Worm (Caenorhabditis elegans) whole organism, midembryonic: ENCODE data around the gene mom-1.

Source experiments
- T22C8.4 ChIP-seq: fragments of 200-800 bp; sonication (Bioruptor generic); IDR thresholded peaks from 2 replicates; pipeline ENCODE4 v1.3.6; 2022; ENCODE audit warnings: missing genetic modification characterization, missing compliant biosample characterization
- cog-1 ChIP-seq: sonication (generic microtip); optimal IDR thresholded peaks from 2 replicates; lab custom pipeline; 2016; ENCODE audit warnings: missing genetic modification characterization, missing compliant biosample characterization
- flt-1 ChIP-seq: fragments of 200-800 bp; sonication (Bioruptor generic); IDR thresholded peaks from 2 replicates; pipeline ENCODE4 v1.3.6; 2022; ENCODE audit warnings: missing genetic modification characterization, missing compliant biosample characterization
- klf-2 ChIP-seq: fragments of 200-800 bp; sonication (Bioruptor generic); conservative IDR thresholded peaks from 2 replicates; pipeline ENCODE4 v1.3.6; 2022; ENCODE audit warnings: missing genetic modification reagents, missing genetic modification characterization, missing compliant biosample characterization
- med-1 ChIP-seq: sonication (generic microtip); optimal IDR thresholded peaks from 2 replicates; lab custom pipeline; 2017; ENCODE audit warnings: missing genetic modification characterization, mild to moderate bottlenecking, missing compliant biosample characterization, antibody characterized with exemption, missing genetic modification reagents; ENCODE audit not compliant: insufficient read depth
- ref-1 ChIP-seq: fragments of 200-800 bp; sonication (Bioruptor generic); conservative IDR thresholded peaks from 2 replicates; pipeline ENCODE4 v1.3.6; 2022; ENCODE audit warnings: missing genetic modification reagents, missing genetic modification characterization, missing compliant biosample characterization
- tab-1 ChIP-seq: fragments of 200-800 bp; sonication (Bioruptor generic); IDR thresholded peaks from 2 replicates; pipeline ENCODE4 v1.3.6; 2022; ENCODE audit warnings: missing genetic modification characterization, missing compliant biosample characterization
- ztf-23 ChIP-seq: fragments of 200-800 bp; sonication (Bioruptor generic); IDR thresholded peaks from 2 replicates; pipeline ENCODE4 v1.3.6; 2022; ENCODE audit warnings: missing genetic modification reagents, missing genetic modification characterization, missing compliant biosample characterization
- ztf-29 ChIP-seq: fragments of 200-800 bp; sonication (Bioruptor generic); IDR thresholded peaks from 2 replicates; pipeline ENCODE4 v1.3.6; 2022; ENCODE audit warnings: missing genetic modification reagents, missing genetic modification characterization, missing compliant biosample characterization

mom-1 gene

ce11 chrX:6253160-6253559 lies 39.8 kb upstream of the mom-1 start:
- TF ChIP-seq T22C8.4 (GFP tag; lab: Robert Waterston, UW) (no peak), ztf-29 (GFP tag; lab: Robert Waterston, UW) (no peak), ztf-23 (GFP tag; lab: Robert Waterston, UW) (no peak), flt-1 (GFP tag; lab: Robert Waterston, UW) (no peak; the same call in 1 of the 2 replicates), cog-1 (no peak), ref-1 (GFP tag; lab: Robert Waterston, UW) (no peak), klf-2 (GFP tag; lab: Robert Waterston, UW) (no peak), med-1 (no peak), tab-1 (no peak)

- TF ChIP-seq klf-2 (GFP tag; lab: Robert Waterston, UW) (no peak), med-1 (no peak), tab-1 (no peak), cog-1 (no peak), ref-1 (GFP tag; lab: Robert Waterston, UW) (no peak), flt-1 (GFP tag; lab: Robert Waterston, UW) (no peak), T22C8.4 (GFP tag; lab: Robert Waterston, UW) (no peak), ztf-29 (GFP tag; lab: Robert Waterston, UW) (no peak), ztf-23 (GFP tag; lab: Robert Waterston, UW) (no peak)
These were observed 39.4 kb upstream of the mom-1 start for ce11 chrX:6253566-6253898.

DNA sequence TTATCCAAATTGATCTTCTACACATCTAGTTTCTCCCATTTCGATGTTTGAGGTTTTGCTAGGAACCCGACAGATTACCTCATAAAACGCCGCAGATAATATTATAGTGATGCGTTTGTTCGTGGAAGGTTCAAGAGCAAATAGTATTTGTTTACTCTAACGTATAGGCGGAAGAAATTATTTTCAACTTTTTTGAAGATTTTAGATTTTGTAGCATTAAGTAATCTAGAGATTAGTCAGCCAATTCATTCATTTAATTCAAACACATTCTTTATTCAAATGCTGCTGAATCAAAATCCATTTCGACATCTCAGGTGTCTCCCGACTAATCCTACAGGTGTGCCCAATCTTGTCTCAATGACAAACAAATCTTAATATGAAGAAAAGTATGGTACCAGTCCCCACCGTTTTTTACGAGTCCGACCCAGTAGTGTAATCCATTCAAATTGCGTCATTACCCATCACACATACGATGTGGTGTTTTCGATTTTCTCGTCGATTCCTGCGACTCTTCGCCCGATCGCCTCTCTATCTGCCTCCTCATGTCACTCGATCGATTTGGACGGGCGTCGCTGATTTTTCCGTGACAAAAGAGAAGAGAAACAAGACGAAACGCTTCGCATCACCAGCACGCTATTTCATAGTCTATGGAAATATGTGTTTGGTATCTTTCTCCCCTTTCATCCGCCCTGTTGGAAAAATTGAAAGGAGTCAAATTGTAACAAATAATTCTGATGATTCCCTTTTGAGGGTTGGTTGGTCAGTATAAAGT lies 38.8 kb upstream of the mom-1 start:
- TF ChIP-seq flt-1 (GFP tag; lab: Robert Waterston, UW) (peak; percentile 53; the same call in 1 of the 2 replicates), cog-1 (peak; percentile 16), ztf-23 (GFP tag; lab: Robert Waterston, UW) (no peak), T22C8.4 (GFP tag; lab: Robert Waterston, UW) (peak; percentile 31; the same call in 1 of the 2 replicates), klf-2 (GFP tag; lab: Robert Waterston, UW) (no peak), tab-1 (peak; percentile 47; the same call in 1 of the 2 replicates), ref-1 (GFP tag; lab: Robert Waterston, UW) (no peak), ztf-29 (GFP tag; lab: Robert Waterston, UW) (no peak), med-1 (no peak)

DNA sequence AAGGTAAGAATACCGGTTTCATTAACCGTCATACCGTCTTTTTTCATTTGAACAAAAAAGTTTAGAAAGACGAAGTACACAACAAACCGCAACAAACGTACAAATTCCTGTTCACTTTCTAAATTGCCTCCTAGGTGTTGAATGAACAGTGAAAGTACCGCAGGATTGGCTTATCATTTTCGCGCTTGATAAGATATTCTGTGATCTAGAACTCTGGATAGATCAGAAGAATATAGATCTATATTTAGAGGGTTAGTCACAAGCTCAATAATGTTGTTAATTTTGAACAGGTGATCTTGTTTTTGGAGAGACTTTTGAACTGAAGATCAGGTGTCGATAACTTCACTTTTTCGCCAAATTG lies 38.3 kb upstream of the mom-1 start:
- no peak for TF ChIP-seq klf-2 (GFP tag; lab: Robert Waterston, UW)
- no peak for TF ChIP-seq med-1
- no peak for TF ChIP-seq ztf-23 (GFP tag; lab: Robert Waterston, UW)
- TF ChIP-seq cog-1, result no peak
- TF ChIP-seq T22C8.4 (GFP tag; lab: Robert Waterston, UW), result no peak

ce11 chrX:6255561-6255960 lies 37.4 kb upstream of the mom-1 start:
- TF ChIP-seq cog-1 (no peak), tab-1 (no peak), flt-1 (GFP tag; lab: Robert Waterston, UW) (0 out of 2 replicates have a peak, but pooled peaks have one; percentile 60)

- TF ChIP-seq flt-1 (GFP tag; lab: Robert Waterston, UW), result no peak
- TF ChIP-seq med-1, result no peak
- no peak for TF ChIP-seq ztf-23 (GFP tag; lab: Robert Waterston, UW)
- TF ChIP-seq T22C8.4 (GFP tag; lab: Robert Waterston, UW), result no peak
- no peak for TF ChIP-seq cog-1
- no peak for TF ChIP-seq klf-2 (GFP tag; lab: Robert Waterston, UW)
- TF ChIP-seq tab-1, result no peak
- no peak for TF ChIP-seq ztf-29 (GFP tag; lab: Robert Waterston, UW)
- no peak for TF ChIP-seq ref-1 (GFP tag; lab: Robert Waterston, UW)
These were observed 36.5 kb upstream of the mom-1 start for ce11 chrX:6256430-6256829.

DNA sequence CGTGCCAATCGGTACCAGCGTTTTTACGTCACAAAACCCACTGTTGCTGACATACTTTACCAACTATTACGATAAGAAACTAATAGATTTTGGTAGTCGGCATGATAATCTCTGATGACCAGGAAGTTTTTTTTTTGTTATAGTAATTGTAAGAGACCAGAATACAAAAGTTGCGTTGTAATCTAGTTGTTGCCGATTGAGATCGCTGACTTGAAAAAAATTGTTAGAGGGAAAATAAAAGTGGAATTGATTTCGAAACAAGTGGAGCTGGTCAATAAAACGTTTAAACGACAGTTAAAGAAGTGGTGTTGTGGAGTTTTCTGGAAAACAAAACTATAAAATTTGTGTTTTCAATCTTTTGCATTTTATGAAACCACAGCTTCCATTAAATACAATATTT lies 35.9 kb upstream of the mom-1 start:
- TF ChIP-seq med-1 (no peak), tab-1 (no peak), klf-2 (GFP tag; lab: Robert Waterston, UW) (no peak), ztf-29 (GFP tag; lab: Robert Waterston, UW) (no peak), T22C8.4 (GFP tag; lab: Robert Waterston, UW) (no peak), ztf-23 (GFP tag; lab: Robert Waterston, UW) (no peak), cog-1 (no peak), flt-1 (GFP tag; lab: Robert Waterston, UW) (no peak), ref-1 (GFP tag; lab: Robert Waterston, UW) (no peak)

ce11 chrX:6258409-6258808 lies 34.5 kb upstream of the mom-1 start:
- TF ChIP-seq med-1, result no peak
- 0 out of 2 replicates have a peak, but pooled peaks have one; percentile 25 for TF ChIP-seq ztf-29 (GFP tag; lab: Robert Waterston, UW)

- no peak for TF ChIP-seq ref-1 (GFP tag; lab: Robert Waterston, UW)
These were observed 33.8 kb upstream of the mom-1 start for ce11 chrX:6259081-6259480.

- TF ChIP-seq klf-2 (GFP tag; lab: Robert Waterston, UW) (no peak), ztf-23 (GFP tag; lab: Robert Waterston, UW) (no peak), ref-1 (GFP tag; lab: Robert Waterston, UW) (no peak), T22C8.4 (GFP tag; lab: Robert Waterston, UW) (peak; percentile 84), cog-1 (peak; percentile 65), med-1 (no peak), tab-1 (no peak; the same call in 1 of the 2 replicates), ztf-29 (GFP tag; lab: Robert Waterston, UW) (no peak), flt-1 (GFP tag; lab: Robert Waterston, UW) (no peak)
These were observed 29.7 kb upstream of the mom-1 start, which contains the start of gene W05H9.4 for ce11 chrX:6263194-6263698. W05H9.4 (plus strand) TSS chrX:6263648.
